Fruit fly (Drosophila melanogaster): ENCODE data around the gene cu.

The cu gene

dm6 chr3R:11197389-11197716 lies at the start of gene cu:
TSS of gene cu (plus strand) at chr3R:11197592.
- TF ChIP-seq CTCF (optimal IDR thresholded peaks at IDR 0.05) (no peak), CG8478 (optimal IDR thresholded peaks at IDR 0.05) (no peak)

dm6 chr3R:11153799-11154273 lies 43.6 kb upstream of the cu start, which contains the start of gene Ugt302K1:
TSS of gene Ugt302K1 (minus strand) at chr3R:11153849.
- TF ChIP-seq CTCF (optimal IDR thresholded peaks at IDR 0.05) (no peak), CG8478 (optimal IDR thresholded peaks at IDR 0.05) (no peak)

dm6 chr3R:11154576-11155113 lies 42.7 kb upstream of the cu start, which contains the start of gene Ugt302E1:
TSS of gene Ugt302E1 (plus strand) at chr3R:11154626.
- no peak for TF ChIP-seq CTCF (optimal IDR thresholded peaks at IDR 0.05)
- no peak for TF ChIP-seq CG8478 (optimal IDR thresholded peaks at IDR 0.05)

- TF ChIP-seq CG8478 (optimal IDR thresholded peaks at IDR 0.05) (no peak), CTCF (optimal IDR thresholded peaks at IDR 0.05) (no peak)
Measured at dm6 chr3R:11156858-11157257, 40.5 kb upstream of the cu start, which contains the start of gene Ugt302C1. TSS of gene Ugt302C1 (plus strand) at chr3R:11157098.

dm6 chr3R:11160907-11161306 lies 36.5 kb upstream of the cu start, which contains the start of gene CG4757:
TSS of gene CG4757 (plus strand) at chr3R:11161207.
- TF ChIP-seq CG8478 (optimal IDR thresholded peaks at IDR 0.05) = no peak
- no peak for TF ChIP-seq CTCF (optimal IDR thresholded peaks at IDR 0.05)

- TF ChIP-seq CTCF (optimal IDR thresholded peaks at IDR 0.05) = no peak
- no peak for TF ChIP-seq CG8478 (optimal IDR thresholded peaks at IDR 0.05)
Measured at dm6 chr3R:11165974-11166373, 31.4 kb upstream of the cu start, which contains the start of gene Ugt35E1. TSS of gene Ugt35E1 (minus strand) at chr3R:11166074.

- TF ChIP-seq CG8478 (optimal IDR thresholded peaks at IDR 0.05) (no peak), CTCF (optimal IDR thresholded peaks at IDR 0.05) (no peak)
Measured at dm6 chr3R:11167931-11168465, 29.4 kb upstream of the cu start, which contains the start of gene Ugt35E2. TSS of gene Ugt35E2 (minus strand) at chr3R:11167981.

dm6 chr3R:11170146-11170545 lies 27.2 kb upstream of the cu start, which contains the start of gene Ugt35B1:
TSS of gene Ugt35B1 (minus strand) at chr3R:11170246.
- TF ChIP-seq CTCF (optimal IDR thresholded peaks at IDR 0.05) (no peak), CG8478 (optimal IDR thresholded peaks at IDR 0.05) (no peak)

- no peak for TF ChIP-seq CG8478 (optimal IDR thresholded peaks at IDR 0.05)
Measured at dm6 chr3R:11172460-11173168, 24.8 kb upstream of the cu start, which contains the start of gene Ugt35A1. TSS of gene Ugt35A1 (minus strand) at chr3R:11172664.

dm6 chr3R:11173169-11173506 lies 24.3 kb upstream of the cu start:
- TF ChIP-seq CG8478 (optimal IDR thresholded peaks at IDR 0.05) = no peak
- TF ChIP-seq CTCF (optimal IDR thresholded peaks at IDR 0.05) = no peak

- no peak for TF ChIP-seq CTCF (optimal IDR thresholded peaks at IDR 0.05)
- TF ChIP-seq CG8478 (optimal IDR thresholded peaks at IDR 0.05) = no peak
Measured at dm6 chr3R:11175308-11175707, 22.1 kb upstream of the cu start, which contains the start of the genes Ugt304A1 and Ugt303A1. TSS of gene Ugt304A1 (minus strand) at chr3R:11175408. TSS of gene Ugt303A1 (plus strand) at chr3R:11175529.

- TF ChIP-seq CTCF (optimal IDR thresholded peaks at IDR 0.05) (no peak), CG8478 (optimal IDR thresholded peaks at IDR 0.05) (no peak)
Measured at dm6 chr3R:11175777-11176176, 21.6 kb upstream of the cu start.

dm6 chr3R:11177579-11177978 lies 19.8 kb upstream of the cu start:
- TF ChIP-seq CTCF (optimal IDR thresholded peaks at IDR 0.05) = no peak
- no peak for TF ChIP-seq CG8478 (optimal IDR thresholded peaks at IDR 0.05)

- TF ChIP-seq CTCF (optimal IDR thresholded peaks at IDR 0.05) (no peak), CG8478 (optimal IDR thresholded peaks at IDR 0.05) (no peak)
Measured at dm6 chr3R:11178300-11178699, 19.1 kb upstream of the cu start.

dm6 chr3R:11195792-11196191 lies 1.6 kb upstream of the cu start, which contains the start of gene CG18577:
TSS of gene CG18577 (plus strand) at chr3R:11196092.
- no peak for TF ChIP-seq CG8478 (optimal IDR thresholded peaks at IDR 0.05)
- TF ChIP-seq CTCF (optimal IDR thresholded peaks at IDR 0.05) = no peak

Data from S2 (cell line).